Fruit fly (Drosophila melanogaster) whole organism: ENCODE data around the gene CG14260.

ENCODE experiments used
- CG8478 ChIP-seq: fragments of >200 bp; optimal IDR thresholded peaks from 2 replicates; lab custom pipeline; 2018; ENCODE audit warnings: inconsistent platforms
- Dll ChIP-seq: fragments of >200 bp; optimal IDR thresholded peaks from 2 replicates; lab custom pipeline; 2017
- EcR ChIP-seq, 2 experiments: fragments of >200 bp; optimal IDR thresholded peaks; 2 replicates each; lab custom pipeline; 2017; ENCODE audit warnings: missing biosample characterization in 2 of 2, missing genetic modification characterization in 2 of 2, missing genetic modification reagents in 2 of 2
- pan ChIP-seq: fragments of >200 bp; optimal IDR thresholded peaks from 2 replicates; lab custom pipeline; 2017
- psq ChIP-seq: fragments of >200 bp; optimal IDR thresholded peaks from 2 replicates; lab custom pipeline; 2017
- usp ChIP-seq: fragments of >200 bp; optimal IDR thresholded peaks from 2 replicates; lab custom pipeline; 2017; ENCODE audit warnings: missing biosample characterization, missing genetic modification characterization, mixed read lengths

dm6 chr3R:27282286-27282685 lies 17.0 kb downstream of the CG14260 start, which contains the start of gene mrt:
- no peak for TF ChIP-seq EcR (GFP tag; optimal IDR thresholded peaks at IDR 0.05; lab: Kevin White, UChicago)
- TF ChIP-seq pan (lab: Kevin White, UChicago) = no peak
- no peak for TF ChIP-seq usp
- TF ChIP-seq Dll = no peak
- TF ChIP-seq psq (lab: Kevin White, UChicago) = no peak
- TF ChIP-seq CG8478 (lab: Kevin White, UChicago) = no peak
